Worm (Caenorhabditis elegans): ENCODE data around the gene W01A11.1.

DNA sequence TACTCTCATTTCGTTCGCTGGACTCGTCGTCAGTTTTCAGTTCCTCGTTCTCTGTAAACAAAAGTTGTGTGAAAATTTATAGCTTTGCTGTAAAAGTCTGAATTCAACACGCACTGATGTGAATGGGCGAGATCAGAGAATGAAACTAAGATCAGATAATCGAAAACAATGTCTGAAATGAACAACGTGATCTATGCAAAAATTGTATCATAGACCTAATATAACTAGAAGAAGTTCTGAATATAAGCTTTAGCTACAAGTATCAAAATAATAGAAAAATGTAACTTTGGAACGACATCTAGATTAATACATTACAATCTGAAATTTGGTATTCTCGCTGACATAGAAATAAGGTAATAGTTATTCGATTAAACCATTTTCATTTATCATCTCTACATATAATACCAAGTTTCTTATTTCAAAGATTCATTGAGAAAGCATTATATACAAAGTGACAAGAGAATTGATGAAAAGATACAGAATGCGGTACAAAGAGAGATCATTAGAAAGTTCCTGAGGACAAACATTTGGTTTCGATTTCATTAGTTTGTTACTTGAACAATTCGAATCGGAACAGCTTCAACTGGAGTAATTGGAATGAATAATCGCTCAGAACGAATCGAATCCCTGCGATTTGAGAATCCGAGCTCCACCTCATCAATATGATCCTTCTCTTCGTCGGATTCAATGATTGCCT, 5.3 kb downstream of the W01A11.1 start, which contains the start of gene moc-2:
- TF ChIP-seq ama-1 (optimal IDR thresholded peaks at IDR 0.05): no peak
- no peak for TF ChIP-seq rnt-1 (tag; optimal IDR thresholded peaks at IDR 0.05)
- TF ChIP-seq egl-27 (tag; optimal IDR thresholded peaks at IDR 0.05): no peak
- no peak for TF ChIP-seq lin-39 (tag; optimal IDR thresholded peaks at IDR 0.05)
- no peak for TF ChIP-seq mdl-1 (tag; optimal IDR thresholded peaks at IDR 0.05)
- TF ChIP-seq ceh-82 (tag; optimal IDR thresholded peaks at IDR 0.05): no peak
- TF ChIP-seq ztf-4 (tag; optimal IDR thresholded peaks at IDR 0.05): no peak
- no peak for TF ChIP-seq lir-3 (tag; optimal IDR thresholded peaks at IDR 0.05; ENCODE audit: poor library complexity)
